Worm (Caenorhabditis elegans) whole organism, L2 larva: Measurements from ENCODE around the gene pqn-75.

ENCODE experiments used
- F13H6.1 ChIP-seq: sonication (generic microtip); optimal IDR thresholded peaks from 2 replicates; lab custom pipeline; 2016; ENCODE audit warnings: missing genetic modification characterization, missing compliant biosample characterization
- alr-1 ChIP-seq: fragments of 150-350 bp; optimal IDR thresholded peaks from 2 replicates; lab custom pipeline; 2014; ENCODE audit warnings: missing biosample characterization, missing genetic modification characterization
- ceh-82 ChIP-seq: fragments of 150-350 bp; optimal IDR thresholded peaks from 2 replicates; lab custom pipeline; 2014; ENCODE audit warnings: missing biosample characterization, missing genetic modification characterization
- elt-3 ChIP-seq: sonication (generic microtip); optimal IDR thresholded peaks from 2 replicates; lab custom pipeline; 2017; ENCODE audit warnings: missing biosample characterization, missing genetic modification characterization
- lin-39 ChIP-seq: fragments of 150-350 bp; optimal IDR thresholded peaks from 2 replicates; lab custom pipeline; 2014; ENCODE audit warnings: missing biosample characterization, missing genetic modification reagents, missing genetic modification characterization
- mdl-1 ChIP-seq, 2 experiments: fragments of 150-350 bp in 1 of 2; sonication (generic microtip) in 1 of 2; optimal IDR thresholded peaks; 2 replicates each; lab custom pipeline; 2017; ENCODE audit warnings: missing biosample characterization in 2 of 2, missing genetic modification characterization in 2 of 2
- nhr-10 ChIP-seq: sonication (generic microtip); optimal IDR thresholded peaks from 2 replicates; lab custom pipeline; 2017; ENCODE audit warnings: missing biosample characterization, missing genetic modification characterization
- nhr-11 ChIP-seq: fragments of 150-350 bp; optimal IDR thresholded peaks from 2 replicates; lab custom pipeline; 2014; ENCODE audit warnings: missing biosample characterization, missing genetic modification characterization
- nhr-25 ChIP-seq: fragments of 150-350 bp; sonication (generic microtip); optimal IDR thresholded peaks from 3 replicates; lab custom pipeline; 2014; ENCODE audit warnings: missing biosample characterization, missing genetic modification characterization
- nhr-77 ChIP-seq: fragments of 150-350 bp; optimal IDR thresholded peaks from 2 replicates; lab custom pipeline; 2014; ENCODE audit warnings: missing biosample characterization, missing genetic modification characterization
- skn-1 ChIP-seq: sonication (generic microtip); optimal IDR thresholded peaks from 2 replicates; lab custom pipeline; 2017; ENCODE audit warnings: missing biosample characterization, missing genetic modification characterization
- sma-9 ChIP-seq, 2 experiments: fragments of 150-350 bp in 1 of 2; sonication (generic microtip) in 1 of 2; optimal IDR thresholded peaks; 2 replicates each; lab custom pipeline; 2014 to 2016; ENCODE audit warnings: missing genetic modification characterization in 2 of 2, mild to moderate bottlenecking in 1 of 2, missing biosample characterization in 1 of 2, missing compliant biosample characterization in 1 of 2, missing genetic modification reagents in 1 of 2, moderate library complexity in 1 of 2
- ztf-11 ChIP-seq: sonication (generic microtip); optimal IDR thresholded peaks from 2 replicates; lab custom pipeline; 2017; ENCODE audit warnings: missing biosample characterization, missing genetic modification characterization

- TF ChIP-seq ceh-82 (tag; lab: Kevin White, UChicago): no peak
- no peak for TF ChIP-seq lin-39 (tag; lab: Kevin White, UChicago)
- TF ChIP-seq skn-1 (tag; lab: Kevin White, UChicago): no peak
- TF ChIP-seq mdl-1 (tag; optimal IDR thresholded peaks at IDR 0.05; lab: Kevin White, UChicago): no peak
- TF ChIP-seq alr-1 (tag; lab: Kevin White, UChicago): no peak
- no peak for TF ChIP-seq nhr-10 (tag; lab: Kevin White, UChicago)
- no peak for TF ChIP-seq nhr-77 (tag; lab: Kevin White, UChicago)
- TF ChIP-seq elt-3: no peak
- TF ChIP-seq F13H6.1: no peak
- no peak for TF ChIP-seq nhr-25 (tag; lab: Kevin White, UChicago)
- TF ChIP-seq ztf-11 (tag; lab: Kevin White, UChicago): no peak
- no peak for TF ChIP-seq nhr-11 (tag; lab: Kevin White, UChicago)
- TF ChIP-seq sma-9 (GFP tag; optimal IDR thresholded peaks at IDR 0.05; lab: Kevin White, UChicago): no peak
- no peak for TF ChIP-seq sma-9 (tag; optimal IDR thresholded peaks at IDR 0.05; lab: Kevin White, UChicago)
Measured at ce11 chrIV:4041006-4041405, 31.1 kb upstream of the pqn-75 start.
